Fruit fly (Drosophila melanogaster) whole organism, pupa: ENCODE data around the gene CG10804.

Source experiments
- CG10348 ChIP-seq: fragments of 200-800 bp; sonication (Bioruptor generic); IDR thresholded peaks from 2 replicates; pipeline ENCODE4 v1.3.6; 2022; ENCODE audit warnings: missing biosample characterization, missing genetic modification characterization
- CG8159 ChIP-seq: fragments of 200-800 bp; sonication (Bioruptor generic); optimal IDR thresholded peaks from 3 replicates; lab custom pipeline; 2018; ENCODE audit warnings: missing biosample characterization, mild to moderate bottlenecking, missing genetic modification characterization, moderate library complexity
- EcR ChIP-seq: fragments of 200-800 bp; sonication (Bioruptor generic); optimal IDR thresholded peaks from 3 replicates; lab custom pipeline; 2019; ENCODE audit warnings: missing biosample characterization, missing genetic modification characterization, mild to moderate bottlenecking, moderate library complexity, missing genetic modification reagents

The CG10804 gene

DNA sequence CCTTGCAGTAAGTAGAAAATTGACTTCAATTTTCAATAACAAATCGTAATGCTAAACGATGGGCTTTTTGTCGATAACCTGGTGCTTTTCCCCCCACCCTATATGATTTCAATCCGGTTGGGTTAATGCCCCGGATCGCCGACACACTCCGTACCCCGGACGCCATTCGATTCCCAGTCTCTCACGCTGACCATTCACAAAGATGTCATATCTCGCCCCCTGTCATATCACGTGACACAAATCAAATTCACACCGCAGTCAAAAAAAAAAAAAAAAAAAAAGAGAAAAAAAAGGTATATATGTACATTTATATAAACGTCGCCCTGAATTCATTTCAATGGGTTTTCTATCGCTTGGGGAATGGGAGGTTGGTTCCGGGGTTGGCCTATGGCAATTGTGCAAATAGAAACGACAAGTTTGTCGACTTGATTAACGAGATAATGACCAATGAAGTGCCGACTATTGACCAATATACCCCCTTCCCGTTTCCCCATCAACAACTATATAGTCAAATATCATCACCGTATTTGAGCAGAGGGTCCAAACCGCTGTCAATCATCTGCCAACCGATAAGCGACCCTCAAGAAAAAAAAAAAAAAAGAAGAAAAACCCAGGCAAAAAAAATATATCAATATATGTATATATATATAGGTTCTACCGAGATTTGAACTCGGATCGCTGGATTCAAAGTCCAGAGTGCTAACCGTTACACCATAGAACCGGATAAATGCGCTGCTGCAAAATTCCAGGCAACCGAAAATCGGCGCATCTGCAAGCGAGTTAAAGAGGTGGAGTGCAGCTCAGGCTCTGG is 55.1 kb downstream of the CG10804 start:
- TF ChIP-seq CG8159 (no peak), EcR (GFP tag; lab: Kevin White, UChicago) (no peak), CG10348 (GFP tag; lab: Robert Waterston, UW) (no peak)
